Worm (Caenorhabditis elegans): ENCODE data around the gene eco-1.

eco-1 gene

DNA sequence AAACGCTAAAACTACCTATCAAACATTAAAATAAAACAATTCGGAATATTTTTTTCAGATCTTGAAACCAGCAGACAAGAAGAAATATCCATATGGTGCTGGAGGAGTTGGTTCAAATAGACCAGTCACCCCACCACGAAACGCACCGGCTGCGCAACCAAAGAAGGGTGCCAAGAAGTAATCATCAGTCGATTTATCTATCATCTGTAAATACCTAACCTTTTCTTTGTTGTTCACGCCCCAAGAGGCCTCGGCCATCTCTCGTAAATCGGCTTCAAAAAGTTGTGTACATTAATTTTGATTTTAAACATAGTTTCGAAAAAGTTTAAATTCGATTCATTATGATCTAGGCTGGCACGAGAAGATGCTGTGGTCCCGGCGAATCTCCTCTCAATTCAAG is 20.9 kb downstream of the eco-1 start:
- TF ChIP-seq him-1 (tag; optimal IDR thresholded peaks at IDR 0.05) (no peak), dao-5 (tag; optimal IDR thresholded peaks at IDR 0.05) (no peak), W03F9.2 (tag; optimal IDR thresholded peaks at IDR 0.05) (no peak)

DNA sequence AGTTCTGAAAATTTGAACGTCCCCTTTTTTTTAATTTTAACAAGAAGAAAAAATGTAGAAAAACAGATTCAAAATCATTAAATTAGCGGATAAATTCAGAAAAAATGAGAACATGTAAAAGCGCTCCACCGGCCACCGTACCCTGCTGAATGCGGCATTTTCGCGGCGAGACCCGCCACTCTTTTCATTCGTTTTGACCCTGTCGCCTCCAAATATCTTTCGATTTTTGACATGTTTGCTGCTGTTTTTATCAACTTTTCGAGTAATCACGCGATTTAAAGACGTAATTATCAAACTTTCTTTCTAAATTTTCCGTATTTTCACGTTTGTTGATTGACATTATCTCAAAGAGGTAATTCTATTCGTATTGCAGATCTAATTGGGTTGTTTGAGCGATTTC is 22.7 kb downstream of the eco-1 start, which contains the start of gene gsp-2:
gsp-2 (plus strand) TSS at position 374 of the 400 bp plus-strand sequence.
- TF ChIP-seq him-1 (tag; optimal IDR thresholded peaks at IDR 0.05), result no peak
- TF ChIP-seq W03F9.2 (tag; optimal IDR thresholded peaks at IDR 0.05), result peak; percentile 85

DNA sequence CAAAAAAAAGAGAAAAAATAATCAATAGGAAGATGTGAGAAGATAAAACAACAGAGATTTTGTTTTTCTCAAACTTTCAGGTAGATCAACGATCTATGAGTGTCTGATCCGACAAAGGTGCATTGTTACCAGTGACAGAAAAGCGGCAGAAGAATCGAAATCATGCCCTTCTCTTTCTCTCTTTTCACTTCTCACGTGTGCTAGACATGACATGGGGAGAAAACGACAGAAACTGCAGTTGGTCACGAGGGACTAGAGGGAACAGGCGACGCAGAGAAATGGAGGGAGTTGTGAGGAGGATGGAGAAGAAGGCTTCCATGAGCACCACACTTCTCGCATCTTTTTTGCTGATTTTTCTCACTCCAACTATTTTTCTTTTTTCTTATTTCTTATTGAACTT is 23.7 kb downstream of the eco-1 start, which contains the start of gene F56C9.10:
F56C9.10 (minus strand) TSS at position 97 of the 400 bp plus-strand sequence.
- TF ChIP-seq dao-5 (tag; optimal IDR thresholded peaks at IDR 0.05) (no peak), W03F9.2 (tag; optimal IDR thresholded peaks at IDR 0.05) (peak; percentile 85)

DNA sequence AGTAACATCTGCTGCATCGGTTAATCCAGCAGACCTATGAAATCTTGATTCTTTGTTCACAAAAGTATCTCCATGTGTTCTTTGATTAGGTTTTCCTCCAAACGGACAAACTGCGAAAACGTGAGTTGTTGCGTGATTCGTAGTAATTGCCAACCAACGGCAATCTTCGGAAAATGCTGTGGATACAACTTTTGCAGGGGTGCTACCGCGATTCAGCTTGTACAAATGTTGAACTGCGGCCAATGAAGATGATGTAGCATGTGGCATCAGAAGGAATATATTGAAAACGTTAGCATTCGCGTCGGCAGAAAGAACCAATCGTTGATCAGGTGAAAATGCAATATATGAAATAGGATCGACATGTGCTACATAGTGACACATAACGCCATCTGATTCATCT is 27.2 kb downstream of the eco-1 start:
- TF ChIP-seq W03F9.2 (tag; optimal IDR thresholded peaks at IDR 0.05) (no peak), him-1 (tag; optimal IDR thresholded peaks at IDR 0.05) (no peak), dao-5 (tag; optimal IDR thresholded peaks at IDR 0.05) (no peak)

DNA sequence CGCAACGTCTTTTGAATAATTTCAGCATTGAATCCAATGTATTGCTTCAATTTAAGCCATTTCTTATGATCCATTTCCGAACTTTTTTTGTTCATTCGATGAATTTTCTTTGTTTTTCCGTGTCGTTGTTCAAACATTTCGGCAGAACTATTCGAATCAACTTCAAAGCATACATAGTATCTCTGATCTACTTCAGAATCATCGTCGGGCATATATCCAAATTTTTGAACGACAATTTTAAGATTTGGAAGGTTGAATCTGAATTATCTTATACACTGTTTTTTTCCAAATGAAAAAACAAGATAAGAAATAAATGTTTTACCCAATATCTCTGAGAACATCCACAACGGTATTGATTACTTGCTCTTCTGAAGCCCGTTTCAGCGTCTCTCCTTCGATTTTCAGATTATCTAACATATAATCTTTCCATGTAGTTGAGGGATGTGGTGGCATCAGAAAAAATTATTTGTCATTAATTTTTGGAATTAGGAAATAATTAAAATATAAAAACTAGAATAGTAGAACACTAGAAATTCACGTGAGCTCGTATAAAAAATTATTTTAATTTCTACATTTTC is 29.7 kb downstream of the eco-1 start, which contains the start of gene lab-2:
lab-2 (minus strand) TSS at position 453 of the 578 bp plus-strand sequence.
- TF ChIP-seq him-1 (tag; optimal IDR thresholded peaks at IDR 0.05) (no peak), W03F9.2 (tag; optimal IDR thresholded peaks at IDR 0.05) (no peak), dao-5 (tag; optimal IDR thresholded peaks at IDR 0.05) (no peak)

DNA sequence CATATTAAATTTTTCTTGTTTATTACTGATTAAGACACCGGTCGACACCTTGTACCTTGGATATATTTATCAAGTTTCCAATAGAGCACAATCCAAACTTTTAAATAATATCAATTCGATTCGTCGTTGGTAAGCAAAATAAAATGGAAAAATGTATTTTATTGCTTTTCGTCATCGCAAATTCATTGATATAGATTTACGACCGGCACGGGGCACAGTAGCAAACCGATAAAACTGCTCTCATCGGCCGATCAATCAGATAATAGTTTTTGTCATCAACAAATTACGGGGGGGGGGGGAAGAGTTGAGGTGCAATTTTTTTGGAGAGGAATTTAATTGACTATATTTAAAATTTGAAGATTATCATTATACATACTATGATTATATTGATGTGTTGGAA is 35.6 kb downstream of the eco-1 start:
- TF ChIP-seq W03F9.2 (tag; optimal IDR thresholded peaks at IDR 0.05), result no peak
- no peak for TF ChIP-seq him-1 (tag; optimal IDR thresholded peaks at IDR 0.05)

DNA sequence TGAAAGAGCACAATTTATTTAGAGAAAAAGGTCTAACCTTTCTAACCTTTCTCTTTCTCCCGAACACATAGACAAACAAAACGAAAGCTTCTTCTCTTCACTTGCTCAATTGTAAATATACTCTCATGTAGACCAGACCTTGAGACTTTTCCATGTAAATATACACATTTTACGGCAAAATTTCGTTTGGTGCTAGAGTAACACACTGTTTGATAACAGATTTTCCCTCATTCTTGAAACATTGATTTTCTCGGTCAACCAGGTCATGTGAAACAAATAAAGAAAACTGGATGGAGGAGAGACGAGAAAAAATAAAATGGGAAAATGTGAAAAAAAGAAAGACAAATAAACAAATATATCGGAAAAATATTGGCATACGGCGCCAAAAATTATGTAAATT is 36.9 kb downstream of the eco-1 start:
- TF ChIP-seq dao-5 (tag; optimal IDR thresholded peaks at IDR 0.05), result no peak
- TF ChIP-seq him-1 (tag; optimal IDR thresholded peaks at IDR 0.05), result no peak
- TF ChIP-seq W03F9.2 (tag; optimal IDR thresholded peaks at IDR 0.05), result no peak

DNA sequence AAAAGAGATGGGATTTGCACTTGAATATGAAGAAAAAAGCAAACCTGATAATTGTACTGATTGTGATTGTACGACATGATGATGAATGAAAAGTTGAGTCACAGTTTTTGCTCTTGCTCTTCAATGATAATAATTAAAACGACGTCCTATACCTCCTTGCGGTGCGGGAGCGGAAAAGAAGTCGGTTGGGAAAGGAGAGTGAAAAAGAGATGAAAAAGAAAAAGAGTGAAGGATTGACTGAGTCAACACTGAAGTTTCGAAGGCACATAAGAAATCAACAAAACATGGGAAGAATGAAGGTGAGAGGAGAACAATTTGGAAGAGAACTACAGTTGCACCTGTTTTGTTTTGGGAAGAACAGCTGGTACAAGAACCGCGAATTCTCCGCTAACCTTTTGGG is 39.5 kb downstream of the eco-1 start, which contains the start of gene F56C9.8:
F56C9.8 (minus strand) TSS at position 120 of the 400 bp plus-strand sequence.
- TF ChIP-seq him-1 (tag; optimal IDR thresholded peaks at IDR 0.05) (no peak), dao-5 (tag; optimal IDR thresholded peaks at IDR 0.05) (no peak), W03F9.2 (tag; optimal IDR thresholded peaks at IDR 0.05) (no peak)

DNA sequence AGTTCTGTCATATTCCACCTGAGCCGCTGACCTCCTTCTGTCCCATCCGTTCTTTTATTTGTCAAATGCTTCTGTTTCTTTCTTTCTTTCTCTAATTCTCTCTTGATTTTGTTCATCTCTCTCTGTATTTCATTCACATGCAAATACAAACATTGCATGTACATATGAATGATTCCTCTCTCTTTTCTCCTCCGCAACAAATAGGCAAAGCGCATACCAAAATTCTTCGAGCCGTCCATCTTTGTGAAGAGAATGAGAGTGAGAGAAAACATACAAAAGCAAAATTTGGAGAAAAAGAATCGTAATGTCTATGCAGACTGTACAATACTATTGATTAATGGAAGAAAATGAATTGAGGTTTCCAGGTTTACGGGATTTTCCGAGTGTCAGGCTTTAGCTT is 41.5 kb downstream of the eco-1 start:
- no peak for TF ChIP-seq dao-5 (tag; optimal IDR thresholded peaks at IDR 0.05)
- no peak for TF ChIP-seq W03F9.2 (tag; optimal IDR thresholded peaks at IDR 0.05)
- no peak for TF ChIP-seq him-1 (tag; optimal IDR thresholded peaks at IDR 0.05)

DNA sequence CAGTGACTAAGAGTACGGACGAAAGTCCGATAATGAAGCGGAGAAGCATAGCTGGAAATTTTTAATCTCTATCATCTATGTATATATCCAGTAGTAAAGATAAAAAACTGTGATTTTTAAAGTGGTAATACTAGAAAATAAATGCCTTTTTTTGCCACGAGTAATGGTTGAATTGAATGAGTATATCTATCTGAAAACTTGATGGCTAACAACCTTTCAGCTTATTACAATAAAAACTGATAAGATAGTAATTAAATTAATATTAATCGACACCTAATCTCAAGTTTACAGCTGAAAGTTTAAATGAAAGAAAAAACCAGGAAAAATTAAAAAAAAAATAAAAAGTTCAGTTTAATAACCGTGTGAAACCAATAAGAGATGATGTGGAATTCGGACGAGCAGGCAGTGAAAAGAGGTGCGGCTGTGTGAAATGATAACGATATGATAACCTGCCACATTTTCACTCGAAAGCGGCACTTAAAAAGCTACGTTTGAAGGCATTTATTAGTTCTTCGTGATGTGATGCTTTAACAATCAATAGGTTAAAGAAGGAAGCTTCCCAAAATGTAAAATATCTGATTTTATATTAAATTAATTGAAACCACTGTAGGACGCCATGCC is 43.9 kb downstream of the eco-1 start, which contains the start of gene nspg-6:
nspg-6 (minus strand) TSS at position 51 of the 621 bp plus-strand sequence.
- TF ChIP-seq W03F9.2 (tag; optimal IDR thresholded peaks at IDR 0.05) (no peak), him-1 (tag; optimal IDR thresholded peaks at IDR 0.05) (no peak), dao-5 (tag; optimal IDR thresholded peaks at IDR 0.05) (no peak)

DNA sequence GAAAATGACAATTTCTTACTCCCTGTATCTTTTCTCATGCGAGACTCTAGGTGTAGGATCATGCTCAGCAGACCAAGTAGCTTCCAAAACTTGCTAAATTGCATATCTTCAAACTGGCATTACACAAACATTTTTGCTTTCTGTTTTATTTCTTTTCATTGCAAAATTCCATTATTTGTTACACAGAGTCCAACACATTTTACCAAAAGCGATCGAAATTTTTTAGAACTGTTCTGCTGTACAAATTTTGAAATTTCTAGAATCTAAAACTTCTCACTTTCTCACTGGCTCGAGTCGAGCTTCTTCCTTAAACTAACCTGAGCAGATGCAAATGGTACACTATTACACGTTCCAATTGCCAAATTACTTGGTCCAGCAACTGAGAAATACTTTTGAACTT is 44.4 kb downstream of the eco-1 start:
- no peak for TF ChIP-seq W03F9.2 (tag; optimal IDR thresholded peaks at IDR 0.05)
- TF ChIP-seq him-1 (tag; optimal IDR thresholded peaks at IDR 0.05), result no peak
- no peak for TF ChIP-seq dao-5 (tag; optimal IDR thresholded peaks at IDR 0.05)

DNA sequence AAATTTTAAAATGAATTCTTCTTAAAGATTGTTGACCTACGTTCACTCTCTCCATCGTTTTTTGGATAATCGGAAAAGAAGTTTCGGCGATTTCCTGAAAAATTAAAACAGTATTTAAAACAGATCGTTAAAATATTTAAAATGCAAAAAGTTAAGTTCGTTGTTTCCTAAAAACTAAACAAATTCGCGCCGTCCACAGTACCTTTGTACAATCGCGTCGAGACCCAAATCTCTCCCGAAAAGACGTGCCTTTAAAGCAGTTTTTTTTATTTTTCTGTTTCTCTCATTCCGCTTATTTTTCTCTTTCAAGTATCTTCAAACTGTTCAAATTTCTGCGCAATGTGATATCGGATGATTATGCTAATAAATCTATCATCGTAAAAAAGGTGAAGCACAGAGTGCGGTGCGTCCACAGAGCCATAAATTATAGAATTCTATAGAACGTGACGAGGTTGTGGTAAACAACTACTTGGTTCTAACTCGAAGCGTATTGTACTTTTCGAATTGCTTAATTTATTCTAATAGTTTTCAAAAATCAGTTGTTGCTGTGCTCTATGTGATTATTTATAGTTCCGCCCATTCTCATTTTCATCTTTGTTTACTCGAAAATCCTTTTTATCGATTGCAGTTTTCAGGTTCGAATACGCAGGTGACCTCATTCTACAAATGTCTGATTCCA is 48.1 kb downstream of the eco-1 start, which contains the start of the genes F56C9.6 and F56C9.3:
F56C9.6 (minus strand) TSS at position 112 of the 679 bp plus-strand sequence.
F56C9.3 (plus strand) TSS at position 629 of the 679 bp plus-strand sequence.
- no peak for TF ChIP-seq him-1 (tag; optimal IDR thresholded peaks at IDR 0.05)
- no peak for TF ChIP-seq W03F9.2 (tag; optimal IDR thresholded peaks at IDR 0.05)
- TF ChIP-seq dao-5 (tag; optimal IDR thresholded peaks at IDR 0.05), result no peak

DNA sequence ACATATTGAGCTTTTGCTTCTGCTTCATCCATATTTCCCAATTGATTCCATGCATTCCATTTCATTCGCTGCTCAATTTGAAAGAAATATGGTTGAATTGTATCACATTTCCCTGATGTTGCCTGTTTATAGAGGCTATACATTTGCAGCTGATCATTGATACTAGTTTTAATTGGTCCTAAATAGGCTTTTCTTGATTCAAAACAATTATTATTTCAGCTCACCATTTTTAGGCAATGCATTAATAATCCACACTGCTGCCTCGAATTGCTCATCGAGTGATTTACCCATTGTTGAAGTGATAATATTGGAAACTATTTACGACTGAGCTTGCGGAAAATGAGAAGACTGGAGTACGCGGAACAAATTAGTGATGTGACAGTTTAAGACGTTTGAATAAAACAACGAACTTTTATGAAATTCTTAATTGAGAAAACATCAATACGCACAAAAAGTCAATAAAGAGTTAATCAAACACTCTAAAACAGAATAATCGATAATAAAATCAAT is 50.2 kb downstream of the eco-1 start, which contains the start of gene acbp-4:
acbp-4 (minus strand) TSS at position 510 of the 510 bp plus-strand sequence.
- TF ChIP-seq W03F9.2 (tag; optimal IDR thresholded peaks at IDR 0.05) (no peak), dao-5 (tag; optimal IDR thresholded peaks at IDR 0.05) (no peak), him-1 (tag; optimal IDR thresholded peaks at IDR 0.05) (no peak)

Data from whole organism, L4/young adult.